Worm (Caenorhabditis elegans): ENCODE results near the gene glr-2.

Gene glr-2

ce11 chrIII:7179538-7180301, 35.0 kb upstream of the glr-2 start, which contains the start of the genes rps-14 and rpl-36 (continued):
- TF ChIP-seq rpc-1 (optimal IDR thresholded peaks at IDR 0.05) (no peak), rpc-1 (tag; optimal IDR thresholded peaks at IDR 0.05) (no peak), C06A6.2 (GFP tag; conservative IDR thresholded peaks at IDR 0.05) (no peak), tlf-1 (GFP tag; optimal IDR thresholded peaks at IDR 0.05) (peak; percentile 82), K12H6.12 (tag; optimal IDR thresholded peaks at IDR 0.05) (peak; percentile 47), B0035.1 (tag; optimal IDR thresholded peaks at IDR 0.05) (no peak), unc-130 (GFP tag; optimal IDR thresholded peaks at IDR 0.05) (no peak), B0336.3 (GFP tag; IDR thresholded peaks at IDR 0.05) (peak; percentile 29; the same call in 1 of the 2 replicates), rec-8 (tag; optimal IDR thresholded peaks at IDR 0.05) (no peak), attf-5 (GFP tag; optimal IDR thresholded peaks at IDR 0.05) (peak; percentile 60), mel-28 (tag; optimal IDR thresholded peaks at IDR 0.05; ENCODE audit: borderline replicate concordance) (no peak), F22D6.2 (tag; optimal IDR thresholded peaks at IDR 0.05) (no peak), F52B5.7 (tag; optimal IDR thresholded peaks at IDR 0.05) (no peak), lin-35 (GFP tag; optimal IDR thresholded peaks at IDR 0.05) (peak in 1 of 3 experiments; percentile 86), him-1 (tag; optimal IDR thresholded peaks at IDR 0.05) (peak; percentile 17), cebp-1 (GFP tag; IDR thresholded peaks at IDR 0.05) (no peak), cebp-1 (tag; optimal IDR thresholded peaks at IDR 0.05) (peak; percentile 77), K11D2.4 (GFP tag; IDR thresholded peaks at IDR 0.05) (0 out of 2 replicates have a peak, but pooled peaks have one; percentile 34), T26A5.8 (tag; optimal IDR thresholded peaks at IDR 0.05) (no peak), ceh-40 (GFP tag; IDR thresholded peaks at IDR 0.05) (no peak), ceh-58 (GFP tag; IDR thresholded peaks at IDR 0.05) (no peak), lag-1 (GFP tag; IDR thresholded peaks at IDR 0.05) (no peak), attf-6 (GFP tag; IDR thresholded peaks at IDR 0.05) (no peak), ztf-26 (tag; optimal IDR thresholded peaks at IDR 0.05) (peak; percentile 32), nfyb-1 (GFP tag; IDR thresholded peaks at IDR 0.05) (0 out of 2 replicates have a peak, but pooled peaks have one; percentile 47), aptf-2 (GFP tag; conservative IDR thresholded peaks at IDR 0.05) (no peak), tbp1 (GFP tag; optimal IDR thresholded peaks at IDR 0.05) (peak; percentile 62), ZK185.1 (tag; optimal IDR thresholded peaks at IDR 0.05; ENCODE audit: poor library complexity, severe bottlenecking) (peak; percentile 57), F33H1.4 (GFP tag; IDR thresholded peaks at IDR 0.05) (peak; percentile 98), hmg-1.2 (GFP tag; IDR thresholded peaks at IDR 0.05) (peak; percentile 87), mcd-1 (GFP tag; IDR thresholded peaks at IDR 0.05) (peak; percentile 84), snpc-3.4 (tag; optimal IDR thresholded peaks at IDR 0.05) (peak; percentile 70), snpc-4 (GFP tag; optimal IDR thresholded peaks at IDR 0.05) (no peak), snpc-4 (tag; optimal IDR thresholded peaks at IDR 0.05) (peak; percentile 47 to 73 (median 57)), ceh-91 (GFP tag; IDR thresholded peaks at IDR 0.05) (peak; percentile 62; the same call in 1 of the 2 replicates), sptf-2 (GFP tag; optimal IDR thresholded peaks at IDR 0.05) (no peak), madf-8 (GFP tag; conservative IDR thresholded peaks at IDR 0.05) (0 out of 2 replicates have a peak, but pooled peaks have one; percentile 15), ekl-4 (GFP tag; IDR thresholded peaks at IDR 0.05) (peak; percentile 36; the same call in 1 of the 2 replicates)

- peak; percentile 45; the same call in 1 of the 2 replicates for TF ChIP-seq Y56A3A.18 (GFP tag; IDR thresholded peaks at IDR 0.05)
- peak; percentile 57 for TF ChIP-seq lin-54 (GFP tag; optimal IDR thresholded peaks at IDR 0.05)
- peak; percentile 50; the same call in 1 of the 2 replicates for TF ChIP-seq nfyb-1 (GFP tag; IDR thresholded peaks at IDR 0.05)
- TF ChIP-seq madf-6 (GFP tag; IDR thresholded peaks at IDR 0.05), result peak; percentile 72
- TF ChIP-seq xnd-1 (tag; optimal IDR thresholded peaks at IDR 0.05), result no peak
- TF ChIP-seq nhr-80 (tag; optimal IDR thresholded peaks at IDR 0.05), result no peak
- peak; percentile 51; the same call in 1 of the 2 replicates for TF ChIP-seq pbrm-1 (GFP tag; IDR thresholded peaks at IDR 0.05)
- TF ChIP-seq attf-6 (GFP tag; IDR thresholded peaks at IDR 0.05), result peak; percentile 56; the same call in 1 of the 2 replicates
- TF ChIP-seq lsl-1 (GFP tag; optimal IDR thresholded peaks at IDR 0.05), result peak; percentile 29
- peak; percentile 35 for TF ChIP-seq tbp1 (GFP tag; optimal IDR thresholded peaks at IDR 0.05)
- no peak for TF ChIP-seq rcor-1 (GFP tag; IDR thresholded peaks at IDR 0.05)
- no peak for TF ChIP-seq somi-1 (GFP tag; optimal IDR thresholded peaks at IDR 0.05)
- peak; percentile 82 for TF ChIP-seq B0336.3 (GFP tag; IDR thresholded peaks at IDR 0.05)
- TF ChIP-seq B0035.1 (tag; optimal IDR thresholded peaks at IDR 0.05), result no peak
- TF ChIP-seq tbx-9 (tag; optimal IDR thresholded peaks at IDR 0.05; ENCODE audit: borderline replicate concordance), result no peak
- peak; percentile 8 for TF ChIP-seq F52B5.7 (tag; optimal IDR thresholded peaks at IDR 0.05)
Measured at ce11 chrIII:7178497-7178896, 33.7 kb upstream of the glr-2 start.
